Fruit fly (Drosophila melanogaster) whole organism, adult: ENCODE data around the gene dtn.

ENCODE experiments used
- CG11617 ChIP-seq: fragments of 200-800 bp; sonication (Bioruptor generic); optimal IDR thresholded peaks from 2 replicates; lab custom pipeline; 2017; ENCODE audit warnings: mild to moderate bottlenecking, missing biosample characterization, missing genetic modification reagents, missing genetic modification characterization
- CG12768 ChIP-seq: fragments of 200-800 bp; sonication (Bioruptor generic); optimal IDR thresholded peaks from 2 replicates; lab custom pipeline; 2017; ENCODE audit warnings: missing biosample characterization, missing genetic modification characterization, mild to moderate bottlenecking, moderate library complexity, missing genetic modification reagents
- CG14711 ChIP-seq: fragments of 200-800 bp; sonication (Bioruptor generic); optimal IDR thresholded peaks from 2 replicates; lab custom pipeline; 2018; ENCODE audit warnings: missing biosample characterization, mild to moderate bottlenecking, missing genetic modification characterization, moderate library complexity
- CG1620 ChIP-seq: fragments of 200-800 bp; sonication (Bioruptor generic); optimal IDR thresholded peaks from 2 replicates; lab custom pipeline; 2016; ENCODE audit warnings: missing biosample characterization, missing genetic modification characterization
- CG33017 ChIP-seq: fragments of 200-800 bp; sonication (Bioruptor generic); optimal IDR thresholded peaks from 2 replicates; lab custom pipeline; 2018; ENCODE audit warnings: missing biosample characterization, mild to moderate bottlenecking, missing genetic modification characterization, moderate library complexity
- CG5204 ChIP-seq: fragments of 200-800 bp; sonication (Bioruptor generic); optimal IDR thresholded peaks from 2 replicates; lab custom pipeline; 2016; ENCODE audit warnings: missing biosample characterization, missing genetic modification characterization
- CG7045 ChIP-seq: fragments of 200-800 bp; sonication (Bioruptor generic); optimal IDR thresholded peaks from 2 replicates; lab custom pipeline; 2017; ENCODE audit warnings: missing biosample characterization, mild to moderate bottlenecking, missing genetic modification characterization
- CG7101 ChIP-seq: fragments of 200-800 bp; sonication (Bioruptor generic); optimal IDR thresholded peaks from 2 replicates; lab custom pipeline; 2018; ENCODE audit warnings: missing biosample characterization, mild to moderate bottlenecking, missing genetic modification characterization, moderate library complexity
- Clk ChIP-seq: fragments of 200-800 bp; sonication (Bioruptor generic); optimal IDR thresholded peaks from 2 replicates; lab custom pipeline; 2017; ENCODE audit warnings: missing biosample characterization, missing genetic modification characterization
- Crg-1 ChIP-seq: fragments of 200-800 bp; sonication (Bioruptor generic); optimal IDR thresholded peaks from 2 replicates; lab custom pipeline; 2016; ENCODE audit warnings: missing biosample characterization, missing genetic modification characterization
- Hr96 ChIP-seq: fragments of 200-800 bp; sonication (Bioruptor generic); optimal IDR thresholded peaks from 2 replicates; lab custom pipeline; 2016; ENCODE audit warnings: missing biosample characterization, missing genetic modification characterization
- Mnt ChIP-seq: fragments of 200-800 bp; sonication (Bioruptor generic); optimal IDR thresholded peaks from 2 replicates; lab custom pipeline; 2016; ENCODE audit warnings: missing biosample characterization, mild to moderate bottlenecking, missing genetic modification characterization
- bab1 ChIP-seq: fragments of 200-800 bp; sonication (Bioruptor generic); optimal IDR thresholded peaks from 3 replicates; lab custom pipeline; 2019; ENCODE audit warnings: missing biosample characterization, mild to moderate bottlenecking, missing genetic modification characterization, moderate library complexity
- cic ChIP-seq: fragments of 200-800 bp; sonication (Bioruptor generic); optimal IDR thresholded peaks from 2 replicates; lab custom pipeline; 2017; ENCODE audit warnings: missing biosample characterization, mild to moderate bottlenecking, missing genetic modification characterization, moderate library complexity
- cnc ChIP-seq, 2 experiments: fragments of >200 bp; optimal IDR thresholded peaks; 2 replicates each; lab custom pipeline; 2017
- kay ChIP-seq: fragments of 200-800 bp; sonication (Bioruptor generic); peaks from one replicate; lab custom pipeline; 2016; ENCODE audit warnings: missing biosample characterization, missing genetic modification characterization, borderline replicate concordance
- ovo ChIP-seq: fragments of 200-800 bp; sonication (Bioruptor generic); optimal IDR thresholded peaks from 2 replicates; lab custom pipeline; 2016; ENCODE audit warnings: missing biosample characterization, missing genetic modification characterization
- pad ChIP-seq: fragments of 200-800 bp; sonication (Bioruptor generic); optimal IDR thresholded peaks from 3 replicates; lab custom pipeline; 2017; ENCODE audit warnings: missing biosample characterization, missing genetic modification characterization, mild to moderate bottlenecking, moderate library complexity, missing genetic modification reagents
- tj ChIP-seq: fragments of 200-800 bp; sonication (Bioruptor generic); optimal IDR thresholded peaks from 3 replicates; lab custom pipeline; 2017; ENCODE audit warnings: missing biosample characterization, mild to moderate bottlenecking, missing genetic modification characterization, moderate library complexity
- toe ChIP-seq: fragments of 200-800 bp; sonication (Bioruptor generic); optimal IDR thresholded peaks from 2 replicates; lab custom pipeline; 2016; ENCODE audit warnings: missing biosample characterization, missing genetic modification characterization

The dtn gene

DNA sequence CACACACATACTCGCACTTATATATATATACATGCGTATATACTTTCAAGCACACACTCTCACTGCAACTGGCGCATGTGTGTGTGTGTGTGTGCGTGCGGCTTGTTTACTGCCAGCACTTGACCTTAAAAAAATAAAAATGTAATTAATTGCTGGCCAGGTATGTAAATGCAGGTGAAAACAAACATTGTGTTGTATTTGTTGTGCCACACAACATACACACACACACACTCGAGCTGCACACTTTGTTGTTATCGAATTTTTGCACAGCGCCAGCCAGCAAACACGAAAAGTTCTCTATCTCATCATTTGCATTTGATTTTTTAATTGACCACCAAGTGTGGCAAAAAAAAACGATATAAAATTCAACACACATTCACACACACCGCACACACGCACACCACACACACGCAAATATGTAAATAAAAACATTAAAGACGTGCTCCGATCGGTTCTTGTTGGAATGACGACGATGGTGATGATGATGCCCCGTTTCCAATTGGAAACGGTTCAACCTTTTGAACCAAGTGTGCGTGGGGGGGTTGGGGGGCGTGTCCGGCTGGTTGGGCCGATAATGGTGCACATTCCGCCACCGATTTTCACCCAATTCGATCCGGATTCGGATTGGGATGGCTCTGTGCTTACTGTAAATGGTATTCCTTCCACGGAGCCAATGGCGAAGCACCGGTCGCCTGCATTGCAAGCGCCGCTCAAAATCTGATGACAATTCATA, 29.3 kb downstream of the dtn start:
- TF ChIP-seq CG33017 (tag; lab: Kevin White, UChicago) = no peak
- TF ChIP-seq tj = no peak
- TF ChIP-seq CG1620 (GFP tag; lab: Kevin White, UChicago) = no peak
- no peak for TF ChIP-seq CG14711 (tag; lab: Kevin White, UChicago)
- no peak for TF ChIP-seq CG7101
- no peak for TF ChIP-seq toe
- no peak for TF ChIP-seq bab1 (GFP tag; lab: Kevin White, UChicago)
- no peak for TF ChIP-seq cnc (optimal IDR thresholded peaks at IDR 0.05; lab: Kevin White, UChicago)
- TF ChIP-seq pad (GFP tag; lab: Kevin White, UChicago) = no peak
- TF ChIP-seq Crg-1 (GFP tag; lab: Kevin White, UChicago) = no peak
- TF ChIP-seq Mnt (GFP tag; lab: Kevin White, UChicago) = no peak
- no peak for TF ChIP-seq CG11617 (GFP tag; lab: Kevin White, UChicago)
- no peak for TF ChIP-seq kay (GFP tag; lab: Kevin White, UChicago)

DNA sequence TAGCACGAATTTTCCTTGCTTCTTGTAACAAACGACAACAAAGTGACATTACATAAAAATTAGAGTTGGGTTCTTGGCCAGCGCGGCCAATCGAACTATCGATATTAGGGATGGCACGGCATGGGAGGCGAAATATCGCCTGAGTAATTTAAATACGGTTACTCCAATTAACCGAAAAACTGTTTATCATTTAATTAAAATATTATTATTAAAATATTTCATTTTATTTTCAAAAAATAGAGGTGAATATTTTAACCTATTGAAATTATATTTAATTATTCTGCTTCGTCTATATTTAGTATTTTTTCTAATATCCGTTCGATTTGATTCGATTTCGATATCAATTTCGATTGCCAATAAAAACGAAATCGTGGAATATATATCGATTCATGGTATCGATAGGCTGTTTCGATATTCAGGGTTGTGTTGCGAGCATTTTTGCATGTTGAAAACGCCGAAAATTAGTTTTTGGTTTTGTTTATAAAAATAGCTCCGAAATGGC, 30.0 kb downstream of the dtn start, which contains the start of the genes Rbcn-3A and Spx:
Gene Rbcn-3A (minus strand): TSS at position 74 of the 502 bp plus-strand sequence.
Gene Spx (plus strand): TSS at position 409 of the 502 bp plus-strand sequence.
- TF ChIP-seq cic = no peak
- no peak for TF ChIP-seq kay (GFP tag; lab: Kevin White, UChicago)
- no peak for TF ChIP-seq toe
- no peak for TF ChIP-seq Clk (GFP tag; lab: Kevin White, UChicago)
- no peak for TF ChIP-seq CG5204
- peak; percentile 31 for TF ChIP-seq pad (GFP tag; lab: Kevin White, UChicago)
- TF ChIP-seq CG7045 (GFP tag; lab: Kevin White, UChicago) = no peak
- TF ChIP-seq CG11617 (GFP tag; lab: Kevin White, UChicago) = peak; percentile 64
- TF ChIP-seq CG12768 = no peak
- no peak for TF ChIP-seq CG33017 (tag; lab: Kevin White, UChicago)
- TF ChIP-seq tj = peak; percentile 47
- TF ChIP-seq Mnt (GFP tag; lab: Kevin White, UChicago) = peak; percentile 67
- peak; percentile 44 for TF ChIP-seq ovo (GFP tag; lab: Kevin White, UChicago)
- peak; percentile 85 for TF ChIP-seq CG14711 (tag; lab: Kevin White, UChicago)
- TF ChIP-seq bab1 (GFP tag; lab: Kevin White, UChicago) = peak; percentile 49
- peak; percentile 73 for TF ChIP-seq CG7101
- no peak for TF ChIP-seq cnc (optimal IDR thresholded peaks at IDR 0.05; lab: Kevin White, UChicago)
- no peak for TF ChIP-seq CG1620 (GFP tag; lab: Kevin White, UChicago)
- TF ChIP-seq Crg-1 (GFP tag; lab: Kevin White, UChicago) = peak; percentile 27
- TF ChIP-seq Hr96 (GFP tag; lab: Kevin White, UChicago) = no peak

DNA sequence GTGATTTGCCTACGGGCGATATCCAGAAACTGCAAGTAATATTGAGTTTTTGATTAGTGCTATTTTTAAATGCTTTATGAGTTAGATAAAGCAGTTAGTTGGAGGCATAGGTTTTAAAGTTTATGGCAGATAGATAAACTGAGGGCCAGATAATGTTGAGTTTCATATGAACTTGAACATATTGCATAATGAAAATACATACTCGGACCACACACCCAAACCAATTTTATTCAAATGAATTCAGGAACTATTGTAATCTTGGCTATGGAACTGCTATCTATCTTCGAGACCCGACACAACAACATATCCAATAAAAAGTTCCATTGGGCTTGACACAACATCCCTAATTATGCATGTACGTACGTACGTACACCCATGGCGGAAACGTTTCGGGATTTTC, 34.2 kb downstream of the dtn start:
- TF ChIP-seq CG11617 (GFP tag; lab: Kevin White, UChicago) (no peak), CG5204 (no peak), CG7101 (no peak), cic (no peak), CG14711 (tag; lab: Kevin White, UChicago) (no peak), CG12768 (no peak)

DNA sequence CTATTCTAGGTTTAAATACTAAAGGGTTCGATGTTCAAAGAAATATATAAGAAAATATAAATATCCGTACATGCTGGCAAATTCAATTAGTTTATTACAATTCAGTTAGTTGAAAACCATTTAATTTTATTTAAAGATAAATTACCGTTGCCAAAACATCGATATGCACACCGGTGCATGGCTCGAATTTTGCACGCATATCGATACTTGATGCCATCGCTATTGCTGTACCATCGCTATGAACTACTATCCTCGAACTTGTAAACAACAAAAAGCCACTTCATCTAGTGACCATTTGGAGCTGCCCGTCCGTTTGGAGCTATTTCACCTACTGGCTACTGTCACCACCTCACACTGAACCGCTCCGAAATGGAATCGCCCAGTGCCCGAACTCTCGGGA, 35.5 kb downstream of the dtn start, which contains the start of gene Josd:
Gene Josd (plus strand): TSS at position 270 of the 400 bp plus-strand sequence.
- TF ChIP-seq toe (peak; percentile 16), bab1 (GFP tag; lab: Kevin White, UChicago) (peak; percentile 48), cic (no peak), Mnt (GFP tag; lab: Kevin White, UChicago) (peak; percentile 24), tj (no peak), kay (GFP tag; lab: Kevin White, UChicago) (no peak), Hr96 (GFP tag; lab: Kevin White, UChicago) (no peak), CG1620 (GFP tag; lab: Kevin White, UChicago) (peak; percentile 7)

DNA sequence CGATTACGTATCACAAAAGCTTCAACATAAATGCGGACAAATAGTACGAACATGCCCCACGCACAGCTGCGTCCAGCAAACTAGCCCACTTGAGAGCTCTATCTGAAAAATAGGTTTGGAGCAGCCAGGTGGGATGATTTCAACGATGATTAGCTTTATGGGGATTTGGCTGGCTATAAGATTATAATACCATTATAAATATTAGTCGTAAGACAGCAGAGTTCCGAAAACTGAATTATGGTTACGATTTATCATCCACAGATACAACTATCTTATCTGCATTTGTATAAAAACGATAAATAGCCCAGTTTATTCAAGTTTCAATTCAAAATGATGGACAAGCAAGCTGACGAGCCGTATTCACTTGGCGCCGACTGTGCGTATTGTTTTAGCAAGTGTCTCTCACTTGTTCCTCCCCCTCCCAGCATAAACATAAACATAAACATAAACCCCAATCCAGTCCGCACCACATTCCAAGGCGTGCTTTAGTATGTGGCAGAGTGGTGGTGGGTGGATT, 38.2 kb downstream of the dtn start:
- no peak for TF ChIP-seq toe
- peak; percentile 12 for TF ChIP-seq bab1 (GFP tag; lab: Kevin White, UChicago)

DNA sequence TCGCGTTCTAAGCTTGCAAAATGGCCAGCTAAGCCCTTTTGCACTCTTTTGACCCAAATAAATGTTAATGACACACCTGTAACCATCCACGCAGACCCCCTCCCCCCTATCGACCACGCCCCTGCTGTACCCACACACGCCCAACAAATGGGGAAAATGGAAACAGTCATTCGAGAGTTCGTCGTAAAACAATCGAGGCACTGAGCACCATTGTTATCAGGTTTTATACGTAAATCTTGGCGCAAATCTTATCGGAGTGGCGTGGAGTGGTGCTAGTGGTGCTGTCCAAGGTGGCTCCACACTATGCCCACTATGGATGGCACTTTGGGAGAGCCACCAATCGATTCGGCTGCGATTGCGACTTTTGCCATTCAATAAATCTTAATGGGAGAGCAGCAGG, 39.0 kb downstream of the dtn start:
- no peak for TF ChIP-seq CG11617 (GFP tag; lab: Kevin White, UChicago)
- TF ChIP-seq pad (GFP tag; lab: Kevin White, UChicago) = no peak
- TF ChIP-seq tj = peak; percentile 50
- TF ChIP-seq cic = peak; percentile 12
- no peak for TF ChIP-seq ovo (GFP tag; lab: Kevin White, UChicago)

DNA sequence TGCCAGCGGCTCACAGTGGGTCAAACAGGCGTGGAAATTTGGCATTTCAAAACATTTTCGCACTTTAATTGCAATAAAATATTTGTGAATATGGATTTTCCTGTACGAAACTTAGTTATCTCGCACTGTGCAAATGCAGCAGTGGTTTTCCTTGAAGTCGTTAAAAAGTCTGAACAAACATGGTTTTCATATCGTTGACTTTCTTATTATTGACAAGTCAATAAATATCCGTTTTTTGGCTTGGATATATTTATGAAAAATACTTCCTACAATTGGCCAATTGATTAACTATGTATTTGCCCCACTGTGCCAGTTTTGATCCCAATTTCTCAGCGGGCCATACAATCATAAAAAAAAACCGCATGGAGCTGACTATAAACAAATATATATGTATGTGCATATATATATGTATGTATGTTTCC, 40.0 kb downstream of the dtn start:
- no peak for TF ChIP-seq Hr96 (GFP tag; lab: Kevin White, UChicago)
- TF ChIP-seq ovo (GFP tag; lab: Kevin White, UChicago) = peak; percentile 56
- peak; percentile 68 for TF ChIP-seq CG33017 (tag; lab: Kevin White, UChicago)
- TF ChIP-seq Mnt (GFP tag; lab: Kevin White, UChicago) = peak; percentile 78
- TF ChIP-seq CG1620 (GFP tag; lab: Kevin White, UChicago) = peak; percentile 86
- TF ChIP-seq bab1 (GFP tag; lab: Kevin White, UChicago) = peak; percentile 95
- TF ChIP-seq Clk (GFP tag; lab: Kevin White, UChicago) = peak; percentile 48
- peak; percentile 93 for TF ChIP-seq CG11617 (GFP tag; lab: Kevin White, UChicago)
- peak; percentile 79 for TF ChIP-seq CG14711 (tag; lab: Kevin White, UChicago)
- TF ChIP-seq Crg-1 (GFP tag; lab: Kevin White, UChicago) = peak; percentile 84
- peak; percentile 69 for TF ChIP-seq CG7045 (GFP tag; lab: Kevin White, UChicago)
- TF ChIP-seq kay (GFP tag; lab: Kevin White, UChicago) = no peak
- TF ChIP-seq cnc (optimal IDR thresholded peaks at IDR 0.05; lab: Kevin White, UChicago) = no peak
- no peak for TF ChIP-seq cic
- peak; percentile 86 for TF ChIP-seq CG7101
- TF ChIP-seq pad (GFP tag; lab: Kevin White, UChicago) = peak; percentile 62
- peak; percentile 41 for TF ChIP-seq CG12768
- TF ChIP-seq tj = peak; percentile 72
- TF ChIP-seq CG5204 = peak; percentile 60
- TF ChIP-seq toe = peak; percentile 45
